Worm (Caenorhabditis elegans) whole organism, L2 larva: ENCODE results near the gene ser-1.

Experiments
- C34F6.9 ChIP-seq: fragments of 150-350 bp; optimal IDR thresholded peaks from 2 replicates; lab custom pipeline; 2014; ENCODE audit warnings: missing biosample characterization, missing genetic modification characterization
- F13H6.1 ChIP-seq: sonication (generic microtip); optimal IDR thresholded peaks from 2 replicates; lab custom pipeline; 2016; ENCODE audit warnings: missing genetic modification characterization, missing compliant biosample characterization
- R02D3.7 ChIP-seq: fragments of 150-350 bp; optimal IDR thresholded peaks from 2 replicates; lab custom pipeline; 2014; ENCODE audit warnings: missing biosample characterization, missing genetic modification characterization
- blmp-1 ChIP-seq: sonication (generic microtip); optimal IDR thresholded peaks from 2 replicates; lab custom pipeline; 2017; ENCODE audit warnings: missing genetic modification characterization, mild to moderate bottlenecking, missing compliant biosample characterization, antibody characterized with exemption, moderate library complexity; ENCODE audit not compliant: insufficient read depth
- ceh-16 ChIP-seq: fragments of 150-350 bp; optimal IDR thresholded peaks from 2 replicates; lab custom pipeline; 2014; ENCODE audit warnings: missing biosample characterization, missing genetic modification characterization
- ceh-82 ChIP-seq: fragments of 150-350 bp; optimal IDR thresholded peaks from 2 replicates; lab custom pipeline; 2014; ENCODE audit warnings: missing biosample characterization, missing genetic modification characterization
- crh-2 ChIP-seq: sonication (generic microtip); optimal IDR thresholded peaks from 2 replicates; lab custom pipeline; 2017; ENCODE audit warnings: missing biosample characterization, missing genetic modification characterization
- dmd-4 ChIP-seq: sonication (generic microtip); optimal IDR thresholded peaks from 2 replicates; lab custom pipeline; 2017; ENCODE audit warnings: missing biosample characterization, missing genetic modification characterization
- elt-1 ChIP-seq: fragments of 150-350 bp; optimal IDR thresholded peaks from 2 replicates; lab custom pipeline; 2014; ENCODE audit warnings: missing biosample characterization, missing genetic modification characterization
- elt-3 ChIP-seq: sonication (generic microtip); optimal IDR thresholded peaks from 2 replicates; lab custom pipeline; 2017; ENCODE audit warnings: missing biosample characterization, missing genetic modification characterization
- lin-11 ChIP-seq: fragments of 150-350 bp; sonication (generic microtip); optimal IDR thresholded peaks from 2 replicates; lab custom pipeline; 2014; ENCODE audit warnings: missing biosample characterization, missing genetic modification characterization, inconsistent platforms, mixed read lengths
- lin-13 ChIP-seq: fragments of 150-350 bp; optimal IDR thresholded peaks from 2 replicates; lab custom pipeline; 2014; ENCODE audit warnings: missing biosample characterization, missing genetic modification reagents, missing genetic modification characterization
- lsy-2 ChIP-seq, 2 experiments: fragments of 150-350 bp in 1 of 2; sonication (generic microtip) in 1 of 2; optimal IDR thresholded peaks; 2 replicates each; lab custom pipeline; 2014 to 2017; ENCODE audit warnings: missing biosample characterization in 2 of 2, missing genetic modification characterization in 2 of 2
- mab-5 ChIP-seq: fragments of 150-350 bp; optimal IDR thresholded peaks from 2 replicates; lab custom pipeline; 2014; ENCODE audit warnings: missing biosample characterization, missing genetic modification characterization
- mbf-1 ChIP-seq: sonication (generic microtip); optimal IDR thresholded peaks from 2 replicates; lab custom pipeline; 2017; ENCODE audit warnings: missing biosample characterization, missing genetic modification characterization
- mdl-1 ChIP-seq, 2 experiments: fragments of 150-350 bp in 1 of 2; sonication (generic microtip) in 1 of 2; optimal IDR thresholded peaks; 2 replicates each; lab custom pipeline; 2017; ENCODE audit warnings: missing biosample characterization in 2 of 2, missing genetic modification characterization in 2 of 2
- nhr-10 ChIP-seq: sonication (generic microtip); optimal IDR thresholded peaks from 2 replicates; lab custom pipeline; 2017; ENCODE audit warnings: missing biosample characterization, missing genetic modification characterization
- nhr-11 ChIP-seq: fragments of 150-350 bp; optimal IDR thresholded peaks from 2 replicates; lab custom pipeline; 2014; ENCODE audit warnings: missing biosample characterization, missing genetic modification characterization
- nhr-12 ChIP-seq: fragments of 150-350 bp; optimal IDR thresholded peaks from 2 replicates; lab custom pipeline; 2014; ENCODE audit warnings: missing biosample characterization, missing genetic modification characterization
- nhr-129 ChIP-seq: fragments of 150-350 bp; optimal IDR thresholded peaks from 2 replicates; lab custom pipeline; 2014; ENCODE audit warnings: missing biosample characterization, missing genetic modification characterization
- nhr-21 ChIP-seq: fragments of 150-350 bp; optimal IDR thresholded peaks from 2 replicates; lab custom pipeline; 2014; ENCODE audit warnings: missing biosample characterization, missing genetic modification characterization
- nhr-25 ChIP-seq: fragments of 150-350 bp; sonication (generic microtip); optimal IDR thresholded peaks from 3 replicates; lab custom pipeline; 2014; ENCODE audit warnings: missing biosample characterization, missing genetic modification characterization
- peb-1 ChIP-seq: fragments of 150-350 bp; optimal IDR thresholded peaks from 2 replicates; lab custom pipeline; 2014; ENCODE audit warnings: missing biosample characterization, missing genetic modification characterization
- sem-4 ChIP-seq: fragments of 150-350 bp; optimal IDR thresholded peaks from 2 replicates; lab custom pipeline; 2014; ENCODE audit warnings: missing biosample characterization, missing genetic modification reagents, missing genetic modification characterization
- skn-1 ChIP-seq: sonication (generic microtip); optimal IDR thresholded peaks from 2 replicates; lab custom pipeline; 2017; ENCODE audit warnings: missing biosample characterization, missing genetic modification characterization
- sma-9 ChIP-seq, 2 experiments: fragments of 150-350 bp in 1 of 2; sonication (generic microtip) in 1 of 2; optimal IDR thresholded peaks; 2 replicates each; lab custom pipeline; 2014 to 2016; ENCODE audit warnings: missing genetic modification characterization in 2 of 2, mild to moderate bottlenecking in 1 of 2, missing biosample characterization in 1 of 2, missing compliant biosample characterization in 1 of 2, missing genetic modification reagents in 1 of 2, moderate library complexity in 1 of 2
- snpc-4 ChIP-seq: fragments of 150-350 bp; optimal IDR thresholded peaks from 2 replicates; lab custom pipeline; 2014; ENCODE audit warnings: missing biosample characterization, missing genetic modification characterization
- unc-39 ChIP-seq: fragments of 150-350 bp; optimal IDR thresholded peaks from 2 replicates; lab custom pipeline; 2014; ENCODE audit warnings: missing biosample characterization, missing genetic modification characterization
- unc-62 ChIP-seq: fragments of 150-350 bp; optimal IDR thresholded peaks from 2 replicates; lab custom pipeline; 2014; ENCODE audit warnings: missing biosample characterization, missing genetic modification reagents, missing genetic modification characterization
- ztf-11 ChIP-seq: sonication (generic microtip); optimal IDR thresholded peaks from 2 replicates; lab custom pipeline; 2017; ENCODE audit warnings: missing biosample characterization, missing genetic modification characterization
- ztf-4 ChIP-seq: fragments of 150-350 bp; optimal IDR thresholded peaks from 2 replicates; lab custom pipeline; 2014; ENCODE audit warnings: missing biosample characterization, missing genetic modification characterization

The ser-1 gene

ce11 chrX:16579303-16579795 is at the start of gene ser-1:
ser-1 (plus strand) TSS chrX:16579745.
- TF ChIP-seq peb-1 (tag; lab: Kevin White, UChicago) = no peak
- no peak for TF ChIP-seq nhr-11 (tag; lab: Kevin White, UChicago)
- TF ChIP-seq elt-1 (tag; lab: Kevin White, UChicago) = no peak
- no peak for TF ChIP-seq lsy-2 (tag; optimal IDR thresholded peaks at IDR 0.05; lab: Kevin White, UChicago)
- no peak for TF ChIP-seq lin-11
- no peak for TF ChIP-seq nhr-21 (tag; lab: Kevin White, UChicago)

ce11 chrX:16529937-16530336 is 49.6 kb upstream of the ser-1 start:
- no peak for TF ChIP-seq ztf-4 (tag; lab: Kevin White, UChicago)
- TF ChIP-seq blmp-1 = peak; percentile 49

ce11 chrX:16530455-16530854 is 49.1 kb upstream of the ser-1 start:
- TF ChIP-seq F13H6.1 (tag; lab: Kevin White, UChicago) (no peak), sem-4 (tag; lab: Kevin White, UChicago) (no peak), nhr-129 (tag; lab: Kevin White, UChicago) (no peak), elt-3 (tag; lab: Kevin White, UChicago) (no peak), ceh-82 (tag; lab: Kevin White, UChicago) (no peak), R02D3.7 (tag; lab: Kevin White, UChicago) (no peak), unc-62 (GFP tag; lab: Kevin White, UChicago) (no peak), C34F6.9 (tag; lab: Kevin White, UChicago) (no peak), skn-1 (no peak), ceh-16 (no peak), peb-1 (tag; lab: Kevin White, UChicago) (no peak), snpc-4 (no peak)

DNA sequence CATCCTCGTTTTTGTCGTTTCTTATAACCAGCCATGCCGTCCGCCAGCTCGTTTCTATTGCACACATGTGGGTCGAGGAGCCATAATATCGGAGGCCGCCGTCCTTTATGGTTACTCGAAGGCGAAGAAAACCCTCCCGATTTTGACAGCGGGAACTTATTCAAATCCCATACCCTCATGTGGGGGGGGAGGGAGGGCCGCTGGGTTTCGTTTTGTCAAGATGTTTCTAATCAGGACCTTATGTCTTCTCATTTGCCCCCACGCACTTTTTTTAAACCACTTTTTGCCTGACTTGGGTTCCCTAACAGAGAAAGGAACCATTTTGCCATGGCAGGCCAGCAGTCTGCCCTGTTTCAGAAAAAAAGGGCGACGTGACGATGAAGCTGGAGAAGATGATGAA is 47.0 kb upstream of the ser-1 start:
- TF ChIP-seq dmd-4 (no peak), blmp-1 (no peak), R02D3.7 (tag; lab: Kevin White, UChicago) (no peak), lsy-2 (tag; optimal IDR thresholded peaks at IDR 0.05; lab: Kevin White, UChicago) (no peak), unc-62 (GFP tag; lab: Kevin White, UChicago) (no peak), nhr-10 (tag; lab: Kevin White, UChicago) (no peak), elt-3 (tag; lab: Kevin White, UChicago) (no peak), nhr-25 (tag; lab: Kevin White, UChicago) (no peak)

ce11 chrX:16533860-16534259 is 45.7 kb upstream of the ser-1 start:
- TF ChIP-seq crh-2 (tag; lab: Kevin White, UChicago) = no peak
- peak; percentile 74 for TF ChIP-seq blmp-1

ce11 chrX:16534564-16534963 is 45.0 kb upstream of the ser-1 start:
- no peak for TF ChIP-seq lin-13 (GFP tag; lab: Kevin White, UChicago)
- TF ChIP-seq elt-1 (tag; lab: Kevin White, UChicago) = no peak
- TF ChIP-seq elt-3 (tag; lab: Kevin White, UChicago) = no peak
- TF ChIP-seq nhr-21 (tag; lab: Kevin White, UChicago) = no peak
- TF ChIP-seq unc-39 (tag; lab: Kevin White, UChicago) = no peak
- no peak for TF ChIP-seq ceh-82 (tag; lab: Kevin White, UChicago)
- no peak for TF ChIP-seq mab-5 (tag; lab: Kevin White, UChicago)
- TF ChIP-seq blmp-1 = no peak
- peak; percentile 82 for TF ChIP-seq F13H6.1 (tag; lab: Kevin White, UChicago)
- TF ChIP-seq lsy-2 (tag; optimal IDR thresholded peaks at IDR 0.05; lab: Kevin White, UChicago) = peak in 1 of 2 experiments; percentile 54
- TF ChIP-seq dmd-4 = no peak
- no peak for TF ChIP-seq ztf-11 (tag; lab: Kevin White, UChicago)
- TF ChIP-seq ceh-16 = no peak
- TF ChIP-seq mbf-1 (tag; lab: Kevin White, UChicago) = no peak
- no peak for TF ChIP-seq nhr-12 (tag; lab: Kevin White, UChicago)
- no peak for TF ChIP-seq snpc-4
- TF ChIP-seq nhr-10 (tag; lab: Kevin White, UChicago) = no peak
- no peak for TF ChIP-seq skn-1
- TF ChIP-seq mdl-1 (tag; optimal IDR thresholded peaks at IDR 0.05; lab: Kevin White, UChicago) = no peak
- TF ChIP-seq lin-11 = no peak
- no peak for TF ChIP-seq peb-1 (tag; lab: Kevin White, UChicago)
- peak; percentile 38 for TF ChIP-seq nhr-129 (tag; lab: Kevin White, UChicago)
- peak; percentile 26 for TF ChIP-seq sma-9 (GFP tag; optimal IDR thresholded peaks at IDR 0.05; lab: Kevin White, UChicago)
- TF ChIP-seq sma-9 (tag; optimal IDR thresholded peaks at IDR 0.05; lab: Kevin White, UChicago) = no peak
- peak; percentile 45 for TF ChIP-seq C34F6.9 (tag; lab: Kevin White, UChicago)
